Worm (Caenorhabditis elegans) whole organism, L2 larva: ENCODE measurements around the gene T28C6.11.

Source experiments
- C34F6.9 ChIP-seq: fragments of 150-350 bp; optimal IDR thresholded peaks from 2 replicates; lab custom pipeline; 2014; ENCODE audit warnings: missing biosample characterization, missing genetic modification characterization
- F13H6.1 ChIP-seq: sonication (generic microtip); optimal IDR thresholded peaks from 2 replicates; lab custom pipeline; 2016; ENCODE audit warnings: missing genetic modification characterization, missing compliant biosample characterization
- Y55F3AM.14 ChIP-seq: fragments of 200-800 bp; sonication (Bioruptor generic); optimal IDR thresholded peaks from 2 replicates; lab custom pipeline; 2018; ENCODE audit warnings: mild to moderate bottlenecking, missing genetic modification characterization, missing compliant biosample characterization
- ZK546.5 ChIP-seq: sonication (generic microtip); optimal IDR thresholded peaks from 2 replicates; lab custom pipeline; 2017; ENCODE audit warnings: missing biosample characterization, missing genetic modification characterization
- aly-2 ChIP-seq: fragments of 150-350 bp; optimal IDR thresholded peaks from 2 replicates; lab custom pipeline; 2014; ENCODE audit warnings: missing biosample characterization, missing genetic modification characterization
- blmp-1 ChIP-seq: sonication (generic microtip); optimal IDR thresholded peaks from 2 replicates; lab custom pipeline; 2017; ENCODE audit warnings: missing genetic modification characterization, mild to moderate bottlenecking, missing compliant biosample characterization, antibody characterized with exemption, moderate library complexity; ENCODE audit not compliant: insufficient read depth
- ceh-16 ChIP-seq: fragments of 150-350 bp; optimal IDR thresholded peaks from 2 replicates; lab custom pipeline; 2014; ENCODE audit warnings: missing biosample characterization, missing genetic modification characterization
- crh-2 ChIP-seq: sonication (generic microtip); optimal IDR thresholded peaks from 2 replicates; lab custom pipeline; 2017; ENCODE audit warnings: missing biosample characterization, missing genetic modification characterization
- dmd-4 ChIP-seq: sonication (generic microtip); optimal IDR thresholded peaks from 2 replicates; lab custom pipeline; 2017; ENCODE audit warnings: missing biosample characterization, missing genetic modification characterization
- elt-1 ChIP-seq: fragments of 150-350 bp; optimal IDR thresholded peaks from 2 replicates; lab custom pipeline; 2014; ENCODE audit warnings: missing biosample characterization, missing genetic modification characterization
- elt-3 ChIP-seq: sonication (generic microtip); optimal IDR thresholded peaks from 2 replicates; lab custom pipeline; 2017; ENCODE audit warnings: missing biosample characterization, missing genetic modification characterization
- fos-1 ChIP-seq: fragments of 150-350 bp; optimal IDR thresholded peaks from 2 replicates; lab custom pipeline; 2014; ENCODE audit warnings: missing biosample characterization, missing genetic modification characterization
- lin-11 ChIP-seq: fragments of 150-350 bp; sonication (generic microtip); optimal IDR thresholded peaks from 2 replicates; lab custom pipeline; 2014; ENCODE audit warnings: missing biosample characterization, missing genetic modification characterization, inconsistent platforms, mixed read lengths
- lin-13 ChIP-seq: fragments of 150-350 bp; optimal IDR thresholded peaks from 2 replicates; lab custom pipeline; 2014; ENCODE audit warnings: missing biosample characterization, missing genetic modification reagents, missing genetic modification characterization
- lin-39 ChIP-seq: fragments of 150-350 bp; optimal IDR thresholded peaks from 2 replicates; lab custom pipeline; 2014; ENCODE audit warnings: missing biosample characterization, missing genetic modification reagents, missing genetic modification characterization
- lsy-2 ChIP-seq, 2 experiments: fragments of 150-350 bp in 1 of 2; sonication (generic microtip) in 1 of 2; optimal IDR thresholded peaks; 2 replicates each; lab custom pipeline; 2014 to 2017; ENCODE audit warnings: missing biosample characterization in 2 of 2, missing genetic modification characterization in 2 of 2
- mab-5 ChIP-seq: fragments of 150-350 bp; optimal IDR thresholded peaks from 2 replicates; lab custom pipeline; 2014; ENCODE audit warnings: missing biosample characterization, missing genetic modification characterization
- mbf-1 ChIP-seq: sonication (generic microtip); optimal IDR thresholded peaks from 2 replicates; lab custom pipeline; 2017; ENCODE audit warnings: missing biosample characterization, missing genetic modification characterization
- mdl-1 ChIP-seq, 2 experiments: fragments of 150-350 bp in 1 of 2; sonication (generic microtip) in 1 of 2; optimal IDR thresholded peaks; 2 replicates each; lab custom pipeline; 2017; ENCODE audit warnings: missing biosample characterization in 2 of 2, missing genetic modification characterization in 2 of 2
- nhr-10 ChIP-seq: sonication (generic microtip); optimal IDR thresholded peaks from 2 replicates; lab custom pipeline; 2017; ENCODE audit warnings: missing biosample characterization, missing genetic modification characterization
- nhr-11 ChIP-seq: fragments of 150-350 bp; optimal IDR thresholded peaks from 2 replicates; lab custom pipeline; 2014; ENCODE audit warnings: missing biosample characterization, missing genetic modification characterization
- nhr-12 ChIP-seq: fragments of 150-350 bp; optimal IDR thresholded peaks from 2 replicates; lab custom pipeline; 2014; ENCODE audit warnings: missing biosample characterization, missing genetic modification characterization
- nhr-129 ChIP-seq: fragments of 150-350 bp; optimal IDR thresholded peaks from 2 replicates; lab custom pipeline; 2014; ENCODE audit warnings: missing biosample characterization, missing genetic modification characterization
- nhr-21 ChIP-seq: fragments of 150-350 bp; optimal IDR thresholded peaks from 2 replicates; lab custom pipeline; 2014; ENCODE audit warnings: missing biosample characterization, missing genetic modification characterization
- nhr-23 ChIP-seq: fragments of 150-350 bp; optimal IDR thresholded peaks from 2 replicates; lab custom pipeline; 2014; ENCODE audit warnings: missing biosample characterization, missing genetic modification reagents, missing genetic modification characterization
- nhr-237 ChIP-seq: fragments of 150-350 bp; optimal IDR thresholded peaks from 2 replicates; lab custom pipeline; 2014; ENCODE audit warnings: missing biosample characterization, missing genetic modification characterization
- nhr-25 ChIP-seq: fragments of 150-350 bp; sonication (generic microtip); optimal IDR thresholded peaks from 3 replicates; lab custom pipeline; 2014; ENCODE audit warnings: missing biosample characterization, missing genetic modification characterization
- nhr-6 ChIP-seq: fragments of 150-350 bp; optimal IDR thresholded peaks from 2 replicates; lab custom pipeline; 2014; ENCODE audit warnings: missing biosample characterization, missing genetic modification characterization
- nhr-77 ChIP-seq: fragments of 150-350 bp; optimal IDR thresholded peaks from 2 replicates; lab custom pipeline; 2014; ENCODE audit warnings: missing biosample characterization, missing genetic modification characterization
- peb-1 ChIP-seq: fragments of 150-350 bp; optimal IDR thresholded peaks from 2 replicates; lab custom pipeline; 2014; ENCODE audit warnings: missing biosample characterization, missing genetic modification characterization
- sem-4 ChIP-seq: fragments of 150-350 bp; optimal IDR thresholded peaks from 2 replicates; lab custom pipeline; 2014; ENCODE audit warnings: missing biosample characterization, missing genetic modification reagents, missing genetic modification characterization
- skn-1 ChIP-seq: sonication (generic microtip); optimal IDR thresholded peaks from 2 replicates; lab custom pipeline; 2017; ENCODE audit warnings: missing biosample characterization, missing genetic modification characterization
- sma-3 ChIP-seq: sonication (generic microtip); optimal IDR thresholded peaks from 2 replicates; lab custom pipeline; 2016; ENCODE audit warnings: missing genetic modification reagents, missing genetic modification characterization, missing compliant biosample characterization
- sma-9 ChIP-seq, 2 experiments: fragments of 150-350 bp in 1 of 2; sonication (generic microtip) in 1 of 2; optimal IDR thresholded peaks; 2 replicates each; lab custom pipeline; 2014 to 2016; ENCODE audit warnings: missing genetic modification characterization in 2 of 2, mild to moderate bottlenecking in 1 of 2, missing biosample characterization in 1 of 2, missing compliant biosample characterization in 1 of 2, missing genetic modification reagents in 1 of 2, moderate library complexity in 1 of 2
- snpc-4 ChIP-seq: fragments of 150-350 bp; optimal IDR thresholded peaks from 2 replicates; lab custom pipeline; 2014; ENCODE audit warnings: missing biosample characterization, missing genetic modification characterization
- unc-39 ChIP-seq: fragments of 150-350 bp; optimal IDR thresholded peaks from 2 replicates; lab custom pipeline; 2014; ENCODE audit warnings: missing biosample characterization, missing genetic modification characterization
- unc-55 ChIP-seq: fragments of 150-350 bp; sonication (generic microtip); optimal IDR thresholded peaks from 3 replicates; lab custom pipeline; 2014; ENCODE audit warnings: missing biosample characterization, missing genetic modification reagents, missing genetic modification characterization
- unc-62 ChIP-seq: fragments of 150-350 bp; optimal IDR thresholded peaks from 2 replicates; lab custom pipeline; 2014; ENCODE audit warnings: missing biosample characterization, missing genetic modification reagents, missing genetic modification characterization
- zag-1 ChIP-seq: fragments of 150-350 bp; optimal IDR thresholded peaks from 2 replicates; lab custom pipeline; 2014; ENCODE audit warnings: missing biosample characterization, missing genetic modification characterization
- ztf-1 ChIP-seq: fragments of 200-800 bp; sonication (Bioruptor generic); conservative IDR thresholded peaks from 2 replicates; pipeline ENCODE4 v1.3.6; 2022; ENCODE audit warnings: missing genetic modification characterization, missing compliant biosample characterization
- ztf-11 ChIP-seq: sonication (generic microtip); optimal IDR thresholded peaks from 2 replicates; lab custom pipeline; 2017; ENCODE audit warnings: missing biosample characterization, missing genetic modification characterization
- ztf-4 ChIP-seq: fragments of 150-350 bp; optimal IDR thresholded peaks from 2 replicates; lab custom pipeline; 2014; ENCODE audit warnings: missing biosample characterization, missing genetic modification characterization

The T28C6.11 gene

ce11 chrIV:8827500-8827899, 12.6 kb downstream of the T28C6.11 start, which contains the start of gene T28C6.7:
Gene T28C6.7 (plus strand): TSS chrIV:8827800.
- TF ChIP-seq sma-9 (GFP tag; optimal IDR thresholded peaks at IDR 0.05; lab: Kevin White, UChicago) (no peak), sma-9 (tag; optimal IDR thresholded peaks at IDR 0.05; lab: Kevin White, UChicago) (no peak), snpc-4 (no peak), nhr-129 (tag; lab: Kevin White, UChicago) (no peak)
- TF ChIP-seq, all 48 proteins: peak for 0

ce11 chrIV:8826606-8827000, 13.5 kb downstream of the T28C6.11 start:
- TF ChIP-seq sem-4 (tag; lab: Kevin White, UChicago) (peak; percentile 21), nhr-12 (tag; lab: Kevin White, UChicago) (no peak), lsy-2 (tag; optimal IDR thresholded peaks at IDR 0.05; lab: Kevin White, UChicago) (peak in 1 of 2 experiments; percentile 61), nhr-10 (tag; lab: Kevin White, UChicago) (no peak), nhr-25 (tag; lab: Kevin White, UChicago) (peak; percentile 10), unc-55 (GFP tag; lab: Kevin White, UChicago) (peak; percentile 40), sma-9 (GFP tag; optimal IDR thresholded peaks at IDR 0.05; lab: Kevin White, UChicago) (peak; percentile 23), sma-9 (tag; optimal IDR thresholded peaks at IDR 0.05; lab: Kevin White, UChicago) (no peak), lin-39 (tag; lab: Kevin White, UChicago) (no peak), ZK546.5 (no peak), nhr-129 (tag; lab: Kevin White, UChicago) (peak; percentile 24), dmd-4 (tag; lab: Kevin White, UChicago) (no peak), ceh-16 (tag; lab: Kevin White, UChicago) (peak; percentile 1), fos-1 (peak; percentile 48), blmp-1 (peak; percentile 57)

- TF ChIP-seq lin-13 (GFP tag; lab: Kevin White, UChicago) = peak; percentile 58
- TF ChIP-seq aly-2 (tag; lab: Kevin White, UChicago) = peak; percentile 3
- peak; percentile 30 for TF ChIP-seq nhr-21 (tag; lab: Kevin White, UChicago)
- peak; percentile 38 for TF ChIP-seq nhr-25 (tag; lab: Kevin White, UChicago)
- peak; percentile 38 for TF ChIP-seq sma-3 (GFP tag; lab: Kevin White, UChicago)
- no peak for TF ChIP-seq unc-62
- TF ChIP-seq sma-9 (GFP tag; optimal IDR thresholded peaks at IDR 0.05; lab: Kevin White, UChicago) = no peak
- TF ChIP-seq sma-9 (tag; optimal IDR thresholded peaks at IDR 0.05; lab: Kevin White, UChicago) = no peak
Observed at ce11 chrIV:8825997-8826605, 14.0 kb downstream of the T28C6.11 start.

ce11 chrIV:8824145-8824833, 15.8 kb downstream of the T28C6.11 start, which contains the start of the genes col-117 and col-3:
Gene col-117 (minus strand): TSS chrIV:8824195.
Gene col-3 (plus strand): TSS chrIV:8824783.
- TF ChIP-seq dmd-4 (tag; lab: Kevin White, UChicago) = no peak
- no peak for TF ChIP-seq mbf-1
- TF ChIP-seq sma-9 (GFP tag; optimal IDR thresholded peaks at IDR 0.05; lab: Kevin White, UChicago) = peak; percentile 49
- TF ChIP-seq sma-9 (tag; optimal IDR thresholded peaks at IDR 0.05; lab: Kevin White, UChicago) = no peak
- no peak for TF ChIP-seq elt-1 (tag; lab: Kevin White, UChicago)
- TF ChIP-seq unc-39 (tag; lab: Kevin White, UChicago) = no peak
- no peak for TF ChIP-seq nhr-10 (tag; lab: Kevin White, UChicago)
- TF ChIP-seq ztf-4 (tag; lab: Kevin White, UChicago) = no peak
- peak; percentile 4 for TF ChIP-seq fos-1
- TF ChIP-seq snpc-4 = no peak
- peak; percentile 2 for TF ChIP-seq nhr-129 (tag; lab: Kevin White, UChicago)
- no peak for TF ChIP-seq nhr-21 (tag; lab: Kevin White, UChicago)
- no peak for TF ChIP-seq aly-2 (tag; lab: Kevin White, UChicago)
- no peak for TF ChIP-seq mdl-1 (tag; optimal IDR thresholded peaks at IDR 0.05; lab: Kevin White, UChicago)
- TF ChIP-seq nhr-237 (tag; lab: Kevin White, UChicago) = no peak
- TF ChIP-seq lin-11 = no peak
- no peak for TF ChIP-seq skn-1 (tag; lab: Kevin White, UChicago)
- peak; percentile 11 for TF ChIP-seq ceh-16 (tag; lab: Kevin White, UChicago)
- no peak for TF ChIP-seq ZK546.5
- no peak for TF ChIP-seq unc-55 (GFP tag; lab: Kevin White, UChicago)
- TF ChIP-seq mab-5 = no peak
- TF ChIP-seq C34F6.9 (tag; lab: Kevin White, UChicago) = peak; percentile 12
- no peak for TF ChIP-seq nhr-6
- no peak for TF ChIP-seq ztf-11 (tag; lab: Kevin White, UChicago)
- peak in 1 of 2 experiments; percentile 3 for TF ChIP-seq lsy-2 (tag; optimal IDR thresholded peaks at IDR 0.05; lab: Kevin White, UChicago)
- TF ChIP-seq elt-3 = no peak
- TF ChIP-seq nhr-11 (tag; lab: Kevin White, UChicago) = no peak
- no peak for TF ChIP-seq nhr-23 (tag; lab: Kevin White, UChicago)
- peak; percentile 54 for TF ChIP-seq sma-3 (GFP tag; lab: Kevin White, UChicago)
- no peak for TF ChIP-seq peb-1 (tag; lab: Kevin White, UChicago)
- no peak for TF ChIP-seq Y55F3AM.14 (GFP tag; lab: Kevin White, UChicago)
- TF ChIP-seq sem-4 (tag; lab: Kevin White, UChicago) = peak; percentile 39
- no peak for TF ChIP-seq unc-62
- TF ChIP-seq nhr-77 (tag; lab: Kevin White, UChicago) = no peak
- TF ChIP-seq F13H6.1 (tag; lab: Kevin White, UChicago) = no peak
- no peak for TF ChIP-seq zag-1 (tag; lab: Kevin White, UChicago)
- TF ChIP-seq ztf-1 (GFP tag; lab: Robert Waterston, UW) = no peak
- peak; percentile 13 for TF ChIP-seq crh-2 (tag; lab: Kevin White, UChicago)
